Fruit fly (Drosophila melanogaster) whole organism, embryonic: Measurements from ENCODE around the gene CG43999.
A peak's percentile ranks its signal among the peaks of the same experiment; 100 is the strongest.

ENCODE experiments used
- B-H2 ChIP-seq: fragments of 200-800 bp; sonication (Bioruptor generic); optimal IDR thresholded peaks from 2 replicates; lab custom pipeline; 2018; ENCODE audit warnings: missing biosample characterization, mild to moderate bottlenecking, missing genetic modification characterization
- Blimp-1 ChIP-seq: fragments of 200-800 bp; sonication (Bioruptor generic); optimal IDR thresholded peaks from 3 replicates; lab custom pipeline; 2018; ENCODE audit warnings: missing biosample characterization, missing genetic modification characterization, mild to moderate bottlenecking, moderate library complexity, missing genetic modification reagents
- CG12219 ChIP-seq: fragments of 200-800 bp; sonication (Bioruptor generic); optimal IDR thresholded peaks from 3 replicates; lab custom pipeline; 2018; ENCODE audit warnings: missing biosample characterization, mild to moderate bottlenecking, missing genetic modification characterization
- CG15601 ChIP-seq: fragments of 200-800 bp; sonication (Bioruptor generic); optimal IDR thresholded peaks from 3 replicates; lab custom pipeline; 2019; ENCODE audit warnings: missing biosample characterization, mild to moderate bottlenecking, missing genetic modification characterization, moderate library complexity
- CG1792 ChIP-seq: fragments of 200-800 bp; sonication (Bioruptor generic); optimal IDR thresholded peaks from 2 replicates; lab custom pipeline; 2016; ENCODE audit warnings: missing biosample characterization, missing genetic modification characterization
- CG30403 ChIP-seq: fragments of 200-800 bp; sonication (Bioruptor generic); optimal IDR thresholded peaks from 3 replicates; lab custom pipeline; 2016; ENCODE audit warnings: missing biosample characterization, missing genetic modification characterization
- CG31365 ChIP-seq: fragments of 200-800 bp; sonication (Bioruptor generic); optimal IDR thresholded peaks from 2 replicates; lab custom pipeline; 2018; ENCODE audit warnings: missing biosample characterization, mild to moderate bottlenecking, missing genetic modification characterization
- CG5953 ChIP-seq: fragments of 200-800 bp; sonication (Bioruptor generic); IDR thresholded peaks from 2 replicates; pipeline ENCODE4 v1.3.6; 2022; ENCODE audit warnings: missing biosample characterization, missing genetic modification characterization
- CG6765 ChIP-seq: fragments of 200-800 bp; sonication (Bioruptor generic); optimal IDR thresholded peaks from 3 replicates; lab custom pipeline; 2017; ENCODE audit warnings: missing biosample characterization, mild to moderate bottlenecking, missing genetic modification characterization
- CG6854 ChIP-seq: fragments of 200-800 bp; sonication (Bioruptor generic); optimal IDR thresholded peaks from 3 replicates; lab custom pipeline; 2017; ENCODE audit warnings: missing biosample characterization, mild to moderate bottlenecking, missing genetic modification characterization
- CG7786 ChIP-seq: fragments of 200-800 bp; sonication (Bioruptor generic); optimal IDR thresholded peaks from 2 replicates; lab custom pipeline; 2016; ENCODE audit warnings: missing biosample characterization, missing genetic modification characterization
- CG8478 ChIP-seq: fragments of >200 bp; optimal IDR thresholded peaks from 2 replicates; lab custom pipeline; 2018
- CG9876 ChIP-seq: fragments of 200-800 bp; sonication (Bioruptor generic); optimal IDR thresholded peaks from 2 replicates; lab custom pipeline; 2016; ENCODE audit warnings: missing biosample characterization, missing genetic modification characterization
- CG9932 ChIP-seq: fragments of 200-800 bp; sonication (Bioruptor generic); IDR thresholded peaks from 2 replicates; pipeline ENCODE4 v1.3.6; 2022; ENCODE audit warnings: missing biosample characterization, missing genetic modification characterization
- Chrac-16 ChIP-seq: fragments of 200-800 bp; sonication (Bioruptor generic); optimal IDR thresholded peaks from 3 replicates; lab custom pipeline; 2016; ENCODE audit warnings: missing biosample characterization, missing genetic modification characterization
- CrebB ChIP-seq: fragments of 200-800 bp; sonication (Bioruptor generic); optimal IDR thresholded peaks from 3 replicates; lab custom pipeline; 2018; ENCODE audit warnings: missing biosample characterization, mild to moderate bottlenecking, missing genetic modification characterization
- Dad ChIP-seq: fragments of 200-800 bp; sonication (Bioruptor generic); optimal IDR thresholded peaks from 3 replicates; lab custom pipeline; 2016; ENCODE audit warnings: missing biosample characterization, missing genetic modification characterization
- Dip2 ChIP-seq: fragments of 200-800 bp; sonication (Bioruptor generic); IDR thresholded peaks from 2 replicates; pipeline ENCODE4 v1.3.6; 2022; ENCODE audit warnings: missing biosample characterization, missing genetic modification characterization
- Fer1 ChIP-seq: fragments of 200-800 bp; sonication (Bioruptor generic); optimal IDR thresholded peaks from 2 replicates; lab custom pipeline; 2017; ENCODE audit warnings: missing biosample characterization, mild to moderate bottlenecking, missing genetic modification characterization
- Fer3 ChIP-seq: fragments of 200-800 bp; sonication (Bioruptor generic); optimal IDR thresholded peaks from 2 replicates; lab custom pipeline; 2018; ENCODE audit warnings: missing biosample characterization, mild to moderate bottlenecking, missing genetic modification characterization, moderate library complexity
- H2.0 ChIP-seq: fragments of 200-800 bp; sonication (Bioruptor generic); IDR thresholded peaks from 2 replicates; pipeline ENCODE4 v1.3.6; 2022; ENCODE audit warnings: missing biosample characterization, missing genetic modification characterization
- HLH54F ChIP-seq: fragments of 200-800 bp; sonication (Bioruptor generic); optimal IDR thresholded peaks from 3 replicates; lab custom pipeline; 2016; ENCODE audit warnings: missing biosample characterization, missing genetic modification characterization
- Hr51 ChIP-seq, 2 experiments: fragments of 200-800 bp; sonication (Bioruptor generic); optimal IDR thresholded peaks; 2 replicates in 1 of 2; 3 replicates in 1 of 2; lab custom pipeline; 2016 to 2018; ENCODE audit warnings: missing biosample characterization in 2 of 2, missing genetic modification characterization in 2 of 2, mild to moderate bottlenecking in 1 of 2, moderate library complexity in 1 of 2
- Mes4 ChIP-seq: fragments of 200-800 bp; sonication (Bioruptor generic); optimal IDR thresholded peaks from 2 replicates; lab custom pipeline; 2016; ENCODE audit warnings: missing biosample characterization, missing genetic modification characterization
- Nf-YC ChIP-seq: fragments of 200-800 bp; optimal IDR thresholded peaks from 3 replicates; lab custom pipeline; 2019; ENCODE audit warnings: missing biosample characterization, mild to moderate bottlenecking, missing genetic modification characterization, moderate library complexity
- Oaz ChIP-seq: fragments of 200-800 bp; sonication (Bioruptor generic); IDR thresholded peaks from 2 replicates; pipeline ENCODE4 v1.3.6; 2022; ENCODE audit warnings: missing biosample characterization, missing genetic modification characterization
- PHDP ChIP-seq: fragments of 200-800 bp; sonication (Bioruptor generic); optimal IDR thresholded peaks from 3 replicates; lab custom pipeline; 2018; ENCODE audit warnings: missing biosample characterization, mild to moderate bottlenecking, missing genetic modification characterization, moderate library complexity
- Sin3A ChIP-seq: fragments of >200 bp; optimal IDR thresholded peaks from 2 replicates; lab custom pipeline; 2018
- Spps ChIP-seq: fragments of 200-800 bp; sonication (Bioruptor generic); optimal IDR thresholded peaks from 2 replicates; lab custom pipeline; 2018; ENCODE audit warnings: missing biosample characterization, mild to moderate bottlenecking, missing genetic modification characterization
- abd-A ChIP-seq: fragments of 200-800 bp; sonication (Bioruptor generic); optimal IDR thresholded peaks from 3 replicates; lab custom pipeline; 2019; ENCODE audit warnings: missing biosample characterization, mild to moderate bottlenecking, missing genetic modification characterization, moderate library complexity
- ewg ChIP-seq: fragments of 200-800 bp; sonication (Bioruptor generic); optimal IDR thresholded peaks from 3 replicates; lab custom pipeline; 2017; ENCODE audit warnings: mild to moderate bottlenecking, missing biosample characterization, missing genetic modification reagents, missing genetic modification characterization
- fd64A ChIP-seq: fragments of 200-800 bp; sonication (Bioruptor generic); optimal IDR thresholded peaks from 3 replicates; lab custom pipeline; 2018; ENCODE audit warnings: missing biosample characterization, mild to moderate bottlenecking, missing genetic modification characterization
- fru ChIP-seq: fragments of >200 bp; optimal IDR thresholded peaks from 2 replicates; lab custom pipeline; 2017
- gro ChIP-seq: fragments of 200-800 bp; sonication (Bioruptor generic); optimal IDR thresholded peaks from 2 replicates; lab custom pipeline; 2016; ENCODE audit warnings: missing biosample characterization, missing genetic modification characterization
- hb ChIP-seq: fragments of 200-800 bp; sonication (Bioruptor generic); IDR thresholded peaks from 3 replicates; pipeline ENCODE4 v1.3.6; 2022; ENCODE audit warnings: missing biosample characterization, missing genetic modification characterization; ENCODE audit not compliant: partially characterized antibody
- ind ChIP-seq: fragments of 200-800 bp; sonication (Bioruptor generic); optimal IDR thresholded peaks from 3 replicates; lab custom pipeline; 2016; ENCODE audit warnings: missing biosample characterization, missing genetic modification characterization
- jumu ChIP-seq: fragments of 200-800 bp; sonication (Bioruptor generic); optimal IDR thresholded peaks from 3 replicates; lab custom pipeline; 2016; ENCODE audit warnings: missing biosample characterization, missing genetic modification characterization
- ken ChIP-seq: fragments of 200-800 bp; sonication (Bioruptor generic); IDR thresholded peaks from 3 replicates; pipeline ENCODE4 v1.3.6; 2022; ENCODE audit warnings: missing biosample characterization, missing genetic modification characterization
- kni ChIP-seq: fragments of 200-800 bp; sonication (Bioruptor generic); optimal IDR thresholded peaks from 3 replicates; lab custom pipeline; 2017; ENCODE audit warnings: mild to moderate bottlenecking, missing biosample characterization, missing genetic modification reagents, missing genetic modification characterization
- odd ChIP-seq: fragments of 200-800 bp; sonication (Bioruptor generic); optimal IDR thresholded peaks from 2 replicates; lab custom pipeline; 2017; ENCODE audit warnings: missing biosample characterization, mild to moderate bottlenecking, missing genetic modification characterization
- otp ChIP-seq: fragments of 200-800 bp; sonication (Bioruptor generic); IDR thresholded peaks from 3 replicates; pipeline ENCODE4, ENCODE4 v1.3.6; 2022; ENCODE audit warnings: missing biosample characterization, missing genetic modification characterization
- pita ChIP-seq: fragments of 200-800 bp; sonication (Bioruptor generic); optimal IDR thresholded peaks from 2 replicates; lab custom pipeline; 2017; ENCODE audit warnings: missing biosample characterization, mild to moderate bottlenecking, missing genetic modification characterization
- prd ChIP-seq, 3 experiments: fragments of >200 bp in 2 of 3; fragments of 200-800 bp in 1 of 3; sonication (Bioruptor generic) in 1 of 3; optimal IDR thresholded peaks in 2 of 3; IDR thresholded peaks in 1 of 3; 2 replicates in 2 of 3; 3 replicates in 1 of 3; pipeline versions ENCODE4 v1.3.6 to Lab custom; 2017 to 2022; ENCODE audit warnings: missing biosample characterization in 1 of 3, missing genetic modification characterization in 1 of 3
- psq ChIP-seq: fragments of 200-800 bp; sonication (Bioruptor generic); optimal IDR thresholded peaks from 2 replicates; lab custom pipeline; 2017; ENCODE audit warnings: missing biosample characterization, missing genetic modification characterization
- pum ChIP-seq: fragments of 200-800 bp; sonication (Bioruptor generic); optimal IDR thresholded peaks from 2 replicates; lab custom pipeline; 2016; ENCODE audit warnings: missing biosample characterization, missing genetic modification characterization
- row ChIP-seq: fragments of 200-800 bp; sonication (Bioruptor generic); IDR thresholded peaks from 3 replicates; pipeline ENCODE4 v1.3.6; 2022; ENCODE audit warnings: missing biosample characterization, missing genetic modification characterization
- shn ChIP-seq: fragments of 200-800 bp; sonication (Bioruptor generic); optimal IDR thresholded peaks from 3 replicates; lab custom pipeline; 2016; ENCODE audit warnings: missing biosample characterization, missing genetic modification characterization
- sqz ChIP-seq: fragments of 200-800 bp; sonication (Bioruptor generic); optimal IDR thresholded peaks from 3 replicates; lab custom pipeline; 2018; ENCODE audit warnings: missing biosample characterization, mild to moderate bottlenecking, missing genetic modification characterization
- stc ChIP-seq: fragments of 200-800 bp; sonication (Bioruptor generic); IDR thresholded peaks from 2 replicates; pipeline ENCODE4 v1.3.6; 2022; ENCODE audit warnings: missing biosample characterization, missing genetic modification characterization
- tx ChIP-seq: fragments of 200-800 bp; sonication (Bioruptor generic); optimal IDR thresholded peaks from 2 replicates; lab custom pipeline; 2016; ENCODE audit warnings: missing biosample characterization, missing genetic modification characterization
- unpg ChIP-seq: fragments of 200-800 bp; sonication (Bioruptor generic); optimal IDR thresholded peaks from 3 replicates; lab custom pipeline; 2018; ENCODE audit warnings: missing biosample characterization, mild to moderate bottlenecking, missing genetic modification characterization, moderate library complexity
- zen2 ChIP-seq: fragments of 200-800 bp; sonication (Bioruptor generic); IDR thresholded peaks from 3 replicates; pipeline ENCODE4 v1.3.6; 2022; ENCODE audit warnings: missing biosample characterization, missing genetic modification characterization; ENCODE audit not compliant: partially characterized antibody

The CG43999 gene

DNA sequence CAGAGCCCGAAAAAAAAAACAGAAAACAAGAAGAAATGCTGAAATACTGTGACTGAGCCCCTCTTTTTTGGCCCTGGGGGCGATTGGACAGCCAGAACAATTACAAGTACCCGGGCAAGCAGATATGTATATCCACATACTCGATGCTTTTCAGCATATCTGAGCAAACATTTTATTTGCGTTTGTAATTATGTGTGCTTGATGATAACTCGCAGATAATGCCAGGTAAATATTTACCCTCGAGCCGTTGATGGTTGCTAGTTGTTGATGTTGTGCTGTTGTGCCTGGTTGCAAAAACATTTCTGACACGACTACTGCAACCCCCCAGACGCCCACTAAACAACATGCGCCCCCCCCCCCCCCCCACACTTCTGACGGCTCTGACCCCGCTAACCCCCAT, 9.4 kb downstream of the CG43999 start (continued):
- TF ChIP-seq sqz (GFP tag; lab: Kevin White, UChicago) (peak; percentile 62), fd64A (GFP tag; lab: Kevin White, UChicago) (peak; percentile 68), Blimp-1 (peak; percentile 39), Nf-YC (tag; lab: Kevin White, UChicago) (peak; percentile 26), CrebB (tag; lab: Kevin White, UChicago) (peak; percentile 70), tx (GFP tag; lab: Kevin White, UChicago) (no peak), CG1792 (GFP tag; lab: Kevin White, UChicago) (no peak), stc (GFP tag; lab: Robert Waterston, UW) (no peak; the same call in 1 of the 2 replicates), Chrac-16 (GFP tag; lab: Kevin White, UChicago) (no peak), Spps (tag; lab: Kevin White, UChicago) (no peak), zen2 (GFP tag; lab: Robert Waterston, UW) (no peak), CG9876 (no peak), jumu (GFP tag; lab: Kevin White, UChicago) (no peak), pum (GFP tag; lab: Kevin White, UChicago) (no peak), CG5953 (no peak), CG9932 (GFP tag; lab: Robert Waterston, UW) (no peak), Fer1 (GFP tag; lab: Kevin White, UChicago) (peak; percentile 85), shn (GFP tag; lab: Kevin White, UChicago) (no peak), CG8478 (lab: Kevin White, UChicago) (no peak), CG12219 (GFP tag; lab: Kevin White, UChicago) (peak; percentile 56), B-H2 (GFP tag; lab: Kevin White, UChicago) (no peak), CG7786 (no peak), prd (optimal IDR thresholded peaks at IDR 0.05; lab: Kevin White, UChicago) (no peak), prd (GFP tag; IDR thresholded peaks at IDR 0.05; lab: Robert Waterston, UW) (no peak; the same call in 2 of the 3 replicates), Oaz (peak; percentile 26; the same call in 1 of the 2 replicates), Fer3 (tag; lab: Kevin White, UChicago) (peak; percentile 51), ken (GFP tag; lab: Robert Waterston, UW) (no peak), PHDP (peak; percentile 56), row (GFP tag; lab: Robert Waterston, UW) (no peak), Sin3A (lab: Kevin White, UChicago) (no peak), Mes4 (GFP tag; lab: Kevin White, UChicago) (no peak), CG15601 (tag; lab: Kevin White, UChicago) (peak; percentile 32), pita (GFP tag; lab: Kevin White, UChicago) (no peak), Dad (GFP tag; lab: Kevin White, UChicago) (no peak), CG31365 (peak; percentile 69), CG30403 (GFP tag; lab: Kevin White, UChicago) (no peak), abd-A (tag; lab: Kevin White, UChicago) (no peak), ind (GFP tag; lab: Kevin White, UChicago) (no peak), H2.0 (GFP tag; lab: Robert Waterston, UW) (no peak), gro (GFP tag; lab: Kevin White, UChicago) (no peak), Dip2 (GFP tag; lab: Robert Waterston, UW) (no peak), hb (no peak), Hr51 (GFP tag; optimal IDR thresholded peaks at IDR 0.05; lab: Kevin White, UChicago) (peak in 1 of 2 experiments; percentile 25), CG6765 (GFP tag; lab: Kevin White, UChicago) (peak; percentile 75), HLH54F (no peak), otp (peak; percentile 64; the same call in 2 of the 3 replicates), kni (GFP tag; lab: Kevin White, UChicago) (peak; percentile 30), ewg (GFP tag; lab: Kevin White, UChicago) (no peak), odd (GFP tag; lab: Kevin White, UChicago) (peak; percentile 78), CG6854 (peak; percentile 40), fru (lab: Kevin White, UChicago) (no peak), psq (GFP tag; lab: Kevin White, UChicago) (no peak), unpg (GFP tag; lab: Kevin White, UChicago) (peak; percentile 55)
